Fruit fly (Drosophila melanogaster) whole organism, embryonic: ENCODE results near the gene Nup93-1.
A peak's percentile ranks its signal among the peaks of the same experiment; 100 is the strongest.

Experiments
- ATbp ChIP-seq: fragments of 200-800 bp; sonication (Bioruptor generic); optimal IDR thresholded peaks from 2 replicates; lab custom pipeline; 2017; ENCODE audit warnings: missing biosample characterization, mild to moderate bottlenecking, missing genetic modification characterization, missing genetic modification reagents
- Asciz ChIP-seq: fragments of 200-800 bp; sonication (Bioruptor generic); optimal IDR thresholded peaks from 2 replicates; lab custom pipeline; 2017; ENCODE audit warnings: missing biosample characterization, mild to moderate bottlenecking, missing genetic modification characterization, missing genetic modification reagents
- B-H1 ChIP-seq: fragments of 200-800 bp; sonication (Bioruptor generic); IDR thresholded peaks from 3 replicates; pipeline ENCODE4 v1.3.6; 2022; ENCODE audit warnings: missing biosample characterization, missing genetic modification characterization
- Bteb2 ChIP-seq: fragments of 200-800 bp; sonication (Bioruptor generic); optimal IDR thresholded peaks from 2 replicates; lab custom pipeline; 2016; ENCODE audit warnings: missing biosample characterization, missing genetic modification characterization
- CG11695 ChIP-seq: fragments of 200-800 bp; sonication (Bioruptor generic); IDR thresholded peaks from 3 replicates; pipeline ENCODE4 v1.3.6; 2022; ENCODE audit warnings: missing biosample characterization, missing genetic modification characterization
- CG12391 ChIP-seq: fragments of 200-800 bp; sonication (Bioruptor generic); optimal IDR thresholded peaks from 3 replicates; lab custom pipeline; 2018; ENCODE audit warnings: missing biosample characterization, mild to moderate bottlenecking, missing genetic modification characterization, moderate library complexity
- CG12659 ChIP-seq: fragments of 200-800 bp; sonication (Bioruptor generic); optimal IDR thresholded peaks from 3 replicates; lab custom pipeline; 2017; ENCODE audit warnings: mild to moderate bottlenecking, missing biosample characterization, missing genetic modification reagents, missing genetic modification characterization
- CG13123 ChIP-seq: fragments of 200-800 bp; sonication (Bioruptor generic); optimal IDR thresholded peaks from 2 replicates; lab custom pipeline; 2016; ENCODE audit warnings: missing biosample characterization, missing genetic modification characterization
- CG13775 ChIP-seq: fragments of 200-800 bp; sonication (Bioruptor generic); optimal IDR thresholded peaks from 3 replicates; lab custom pipeline; 2017; ENCODE audit warnings: missing biosample characterization, mild to moderate bottlenecking, missing genetic modification characterization
- CG13894 ChIP-seq: fragments of 200-800 bp; sonication (Bioruptor generic); optimal IDR thresholded peaks from 3 replicates; lab custom pipeline; 2018; ENCODE audit warnings: missing biosample characterization, mild to moderate bottlenecking, missing genetic modification characterization, moderate library complexity
- CG14965 ChIP-seq: fragments of 200-800 bp; sonication (Bioruptor generic); optimal IDR thresholded peaks from 2 replicates; lab custom pipeline; 2016; ENCODE audit warnings: missing biosample characterization, missing genetic modification characterization, borderline replicate concordance
- CG15073 ChIP-seq: fragments of 200-800 bp; sonication (Bioruptor generic); optimal IDR thresholded peaks from 2 replicates; lab custom pipeline; 2016; ENCODE audit warnings: missing biosample characterization, missing genetic modification characterization
- CG15696 ChIP-seq: fragments of 200-800 bp; sonication (Bioruptor generic); optimal IDR thresholded peaks from 2 replicates; lab custom pipeline; 2019; ENCODE audit warnings: missing biosample characterization, mild to moderate bottlenecking, missing genetic modification characterization, moderate library complexity
- CG17186 ChIP-seq: fragments of 200-800 bp; sonication (Bioruptor generic); optimal IDR thresholded peaks from 3 replicates; lab custom pipeline; 2017; ENCODE audit warnings: missing biosample characterization, missing genetic modification reagents, missing genetic modification characterization
- CG18599 ChIP-seq: fragments of 200-800 bp; sonication (Bioruptor generic); optimal IDR thresholded peaks from 3 replicates; lab custom pipeline; 2017; ENCODE audit warnings: missing biosample characterization, missing genetic modification characterization, mild to moderate bottlenecking, moderate library complexity, missing genetic modification reagents
- CG2712 ChIP-seq: fragments of 200-800 bp; optimal IDR thresholded peaks from 3 replicates; lab custom pipeline; 2019; ENCODE audit warnings: missing biosample characterization, mild to moderate bottlenecking, missing genetic modification characterization, moderate library complexity
- CG31441 ChIP-seq: fragments of 200-800 bp; sonication (Bioruptor generic); IDR thresholded peaks from 2 replicates; pipeline ENCODE4 v1.3.6; 2022; ENCODE audit warnings: missing biosample characterization, missing genetic modification characterization
- CG3407 ChIP-seq: fragments of 200-800 bp; sonication (Bioruptor generic); optimal IDR thresholded peaks from 2 replicates; lab custom pipeline; 2018; ENCODE audit warnings: missing biosample characterization, mild to moderate bottlenecking, missing genetic modification characterization
- CG43689 ChIP-seq: fragments of 200-800 bp; sonication (Bioruptor generic); IDR thresholded peaks from 2 replicates; pipeline ENCODE4 v1.3.6; 2022; ENCODE audit warnings: missing biosample characterization, missing genetic modification characterization
- CG6175 ChIP-seq: fragments of 200-800 bp; sonication (Bioruptor generic); IDR thresholded peaks from 3 replicates; pipeline ENCODE4 v1.3.6; 2022; ENCODE audit warnings: missing biosample characterization, missing genetic modification characterization
- CG6654 ChIP-seq: fragments of 200-800 bp; sonication (Bioruptor generic); optimal IDR thresholded peaks from 2 replicates; lab custom pipeline; 2017; ENCODE audit warnings: missing biosample characterization, mild to moderate bottlenecking, missing genetic modification characterization
- CG8388 ChIP-seq: fragments of 200-800 bp; sonication (Bioruptor generic); optimal IDR thresholded peaks from 2 replicates; lab custom pipeline; 2019; ENCODE audit warnings: missing biosample characterization, mild to moderate bottlenecking, missing genetic modification characterization, moderate library complexity
- CG8924 ChIP-seq: fragments of 200-800 bp; optimal IDR thresholded peaks from 3 replicates; lab custom pipeline; 2019; ENCODE audit warnings: missing biosample characterization, mild to moderate bottlenecking, missing genetic modification characterization, moderate library complexity
- CG9437 ChIP-seq: fragments of 200-800 bp; sonication (Bioruptor generic); optimal IDR thresholded peaks from 2 replicates; lab custom pipeline; 2018; ENCODE audit warnings: missing biosample characterization, mild to moderate bottlenecking, missing genetic modification characterization
- Dbx ChIP-seq: fragments of 200-800 bp; sonication (Bioruptor generic); IDR thresholded peaks from 3 replicates; pipeline ENCODE4 v1.3.6; 2022; ENCODE audit warnings: missing biosample characterization, missing genetic modification characterization
- Dfd ChIP-seq, 2 experiments: fragments of >200 bp; optimal IDR thresholded peaks; 2 replicates each; lab custom pipeline; 2017; ENCODE audit warnings: missing biosample characterization in 2 of 2, missing genetic modification characterization in 2 of 2
- Doc3 ChIP-seq: fragments of 200-800 bp; sonication (Bioruptor generic); IDR thresholded peaks from 3 replicates; pipeline ENCODE4 v1.3.6; 2022; ENCODE audit warnings: missing biosample characterization, missing genetic modification characterization; ENCODE audit not compliant: partially characterized antibody
- Hr78 ChIP-seq, 2 experiments: fragments of 200-800 bp in 1 of 2; fragments of >200 bp in 1 of 2; sonication (Bioruptor generic) in 1 of 2; optimal IDR thresholded peaks; 2 replicates each; lab custom pipeline; 2017 to 2019; ENCODE audit warnings: missing biosample characterization in 2 of 2, missing genetic modification characterization in 2 of 2, mild to moderate bottlenecking in 1 of 2, moderate library complexity in 1 of 2
- Mrtf ChIP-seq: fragments of 200-800 bp; sonication (Bioruptor generic); IDR thresholded peaks from 3 replicates; pipeline ENCODE4 v1.3.6; 2022; ENCODE audit warnings: missing biosample characterization, missing genetic modification characterization
- NK7.1 ChIP-seq: fragments of 200-800 bp; sonication (Bioruptor generic); optimal IDR thresholded peaks from 3 replicates; lab custom pipeline; 2016; ENCODE audit warnings: missing biosample characterization, missing genetic modification characterization
- Oli ChIP-seq: fragments of 200-800 bp; sonication (Bioruptor generic); optimal IDR thresholded peaks from 2 replicates; lab custom pipeline; 2018; ENCODE audit warnings: missing biosample characterization, mild to moderate bottlenecking, missing genetic modification characterization, moderate library complexity
- Rfx ChIP-seq: fragments of 200-800 bp; sonication (Bioruptor generic); IDR thresholded peaks from 2 replicates; pipeline ENCODE4 v1.3.6; 2022; ENCODE audit warnings: missing biosample characterization, missing genetic modification characterization
- Six4 ChIP-seq: fragments of 200-800 bp; sonication (Bioruptor generic); optimal IDR thresholded peaks from 2 replicates; lab custom pipeline; 2016; ENCODE audit warnings: missing biosample characterization, missing genetic modification characterization
- Xrp1 ChIP-seq: fragments of 200-800 bp; sonication (Bioruptor generic); IDR thresholded peaks from 2 replicates; pipeline ENCODE4 v1.3.6; 2022; ENCODE audit warnings: missing biosample characterization, missing genetic modification characterization
- ac ChIP-seq: fragments of 200-800 bp; sonication (Bioruptor generic); optimal IDR thresholded peaks from 3 replicates; lab custom pipeline; 2017; ENCODE audit warnings: missing biosample characterization, mild to moderate bottlenecking, missing genetic modification characterization
- al ChIP-seq: fragments of 200-800 bp; sonication (Bioruptor generic); IDR thresholded peaks from 2 replicates; pipeline ENCODE4 v1.3.6; 2022; ENCODE audit warnings: missing biosample characterization, missing genetic modification characterization
- az2 ChIP-seq: fragments of 200-800 bp; sonication (Bioruptor generic); optimal IDR thresholded peaks from 3 replicates; lab custom pipeline; 2016; ENCODE audit warnings: missing biosample characterization, missing genetic modification characterization
- dmrt99B ChIP-seq: fragments of 200-800 bp; sonication (Bioruptor generic); optimal IDR thresholded peaks from 2 replicates; lab custom pipeline; 2018; ENCODE audit warnings: missing biosample characterization, mild to moderate bottlenecking, missing genetic modification characterization, moderate library complexity
- eyg ChIP-seq: fragments of 200-800 bp; sonication (Bioruptor generic); optimal IDR thresholded peaks from 3 replicates; lab custom pipeline; 2016; ENCODE audit warnings: missing biosample characterization, missing genetic modification characterization
- fd64A ChIP-seq: fragments of 200-800 bp; sonication (Bioruptor generic); optimal IDR thresholded peaks from 3 replicates; lab custom pipeline; 2018; ENCODE audit warnings: missing biosample characterization, mild to moderate bottlenecking, missing genetic modification characterization
- gcm2 ChIP-seq: fragments of 200-800 bp; sonication (Bioruptor generic); optimal IDR thresholded peaks from 2 replicates; lab custom pipeline; 2016; ENCODE audit warnings: missing biosample characterization, missing genetic modification characterization
- grau ChIP-seq: fragments of 200-800 bp; optimal IDR thresholded peaks from 3 replicates; lab custom pipeline; 2019; ENCODE audit warnings: missing biosample characterization, mild to moderate bottlenecking, missing genetic modification characterization, moderate library complexity
- knrl ChIP-seq: fragments of 200-800 bp; sonication (Bioruptor generic); IDR thresholded peaks from 3 replicates; pipeline ENCODE4 v1.3.6; 2022; ENCODE audit warnings: missing biosample characterization, missing genetic modification characterization; ENCODE audit not compliant: partially characterized antibody
- lmd ChIP-seq: fragments of 200-800 bp; sonication (Bioruptor generic); IDR thresholded peaks from 2 replicates; pipeline ENCODE4 v1.3.6; 2022; ENCODE audit warnings: missing biosample characterization, missing genetic modification characterization
- nmo ChIP-seq: fragments of 200-800 bp; sonication (Bioruptor generic); optimal IDR thresholded peaks from 2 replicates; lab custom pipeline; 2018; ENCODE audit warnings: missing biosample characterization, mild to moderate bottlenecking, missing genetic modification characterization, moderate library complexity
- slou ChIP-seq: fragments of 200-800 bp; sonication (Bioruptor generic); optimal IDR thresholded peaks from 3 replicates; lab custom pipeline; 2016; ENCODE audit warnings: missing biosample characterization, missing genetic modification characterization
- stc ChIP-seq: fragments of 200-800 bp; sonication (Bioruptor generic); IDR thresholded peaks from 2 replicates; pipeline ENCODE4 v1.3.6; 2022; ENCODE audit warnings: missing biosample characterization, missing genetic modification characterization
- tgo ChIP-seq: fragments of 200-800 bp; sonication (Bioruptor generic); IDR thresholded peaks from 3 replicates; pipeline ENCODE4 v1.3.6; 2022; ENCODE audit warnings: missing biosample characterization, missing genetic modification characterization
- unpg ChIP-seq: fragments of 200-800 bp; sonication (Bioruptor generic); optimal IDR thresholded peaks from 3 replicates; lab custom pipeline; 2018; ENCODE audit warnings: missing biosample characterization, mild to moderate bottlenecking, missing genetic modification characterization, moderate library complexity
- yki ChIP-seq: fragments of >200 bp; optimal IDR thresholded peaks from 3 replicates; lab custom pipeline; 2018
- zen ChIP-seq: fragments of 200-800 bp; sonication (Bioruptor generic); optimal IDR thresholded peaks from 3 replicates; lab custom pipeline; 2018; ENCODE audit warnings: missing biosample characterization, mild to moderate bottlenecking, missing genetic modification characterization, moderate library complexity

Nup93-1 gene

DNA sequence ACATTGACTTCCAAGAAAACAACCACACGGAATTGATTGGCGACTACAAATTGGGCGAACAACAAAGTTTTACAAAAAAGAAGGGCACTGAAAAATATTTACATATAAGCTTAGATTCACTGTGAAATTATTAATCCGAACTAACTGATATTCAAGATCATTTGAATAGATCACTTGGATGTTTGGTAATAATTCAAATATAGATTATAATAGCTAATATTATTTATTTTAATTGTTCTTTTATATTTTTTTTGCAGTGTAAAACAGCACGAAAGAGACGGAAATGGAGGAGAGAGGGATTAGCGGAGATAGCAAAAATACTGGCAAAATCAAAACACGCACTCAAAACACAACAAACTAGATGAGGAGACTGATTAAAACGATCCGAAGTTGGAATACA lies 15.6 kb downstream of the Nup93-1 start (continued):
- TF ChIP-seq nmo (GFP tag; lab: Kevin White, UChicago) (no peak), CG11695 (0 out of 3 replicates have a peak, but pooled peaks have one; percentile 19), slou (GFP tag; lab: Kevin White, UChicago) (no peak), dmrt99B (tag; lab: Kevin White, UChicago) (peak; percentile 34), B-H1 (GFP tag; lab: Robert Waterston, UW) (no peak), Six4 (GFP tag; lab: Kevin White, UChicago) (no peak), grau (peak; percentile 39), ac (GFP tag; lab: Kevin White, UChicago) (no peak), CG43689 (GFP tag; lab: Robert Waterston, UW) (no peak), Doc3 (GFP tag; lab: Robert Waterston, UW) (no peak), Hr78 (GFP tag; optimal IDR thresholded peaks at IDR 0.05; lab: Kevin White, UChicago) (no peak), CG31441 (no peak), ATbp (GFP tag; lab: Kevin White, UChicago) (no peak), CG9437 (no peak), Oli (tag; lab: Kevin White, UChicago) (peak; percentile 16), yki (lab: Kevin White, UChicago) (no peak), CG12659 (GFP tag; lab: Kevin White, UChicago) (no peak), Bteb2 (GFP tag; lab: Kevin White, UChicago) (no peak), CG8388 (GFP tag; lab: Kevin White, UChicago) (peak; percentile 1), CG17186 (GFP tag; lab: Kevin White, UChicago) (no peak), fd64A (no peak), Xrp1 (GFP tag; lab: Robert Waterston, UW) (0 out of 2 replicates have a peak, but pooled peaks have one; percentile 16), Rfx (GFP tag; lab: Robert Waterston, UW) (peak; percentile 39; the same call in 1 of the 2 replicates), Mrtf (GFP tag; lab: Robert Waterston, UW) (no peak), CG15073 (no peak), CG13894 (no peak), NK7.1 (no peak), al (GFP tag; lab: Robert Waterston, UW) (no peak), CG18599 (GFP tag; lab: Kevin White, UChicago) (peak; percentile 23), knrl (GFP tag; lab: Robert Waterston, UW) (no peak), CG15696 (tag; lab: Kevin White, UChicago) (no peak), Dbx (GFP tag; lab: Robert Waterston, UW) (0 out of 3 replicates have a peak, but pooled peaks have one; percentile 17), eyg (GFP tag; lab: Kevin White, UChicago) (no peak), CG2712 (tag; lab: Kevin White, UChicago) (peak; percentile 39), CG13123 (GFP tag; lab: Kevin White, UChicago) (no peak), tgo (GFP tag; lab: Robert Waterston, UW) (no peak; the same call in 2 of the 3 replicates), CG13775 (GFP tag; lab: Kevin White, UChicago) (no peak), CG14965 (GFP tag; lab: Kevin White, UChicago) (no peak), CG6654 (GFP tag; lab: Kevin White, UChicago) (no peak), az2 (GFP tag; lab: Kevin White, UChicago) (no peak), CG3407 (GFP tag; lab: Kevin White, UChicago) (no peak), CG6175 (GFP tag; lab: Robert Waterston, UW) (no peak), Dfd (GFP tag; optimal IDR thresholded peaks at IDR 0.05; lab: Kevin White, UChicago) (no peak), CG8924 (tag; lab: Kevin White, UChicago) (no peak), zen (tag; lab: Kevin White, UChicago) (no peak), gcm2 (GFP tag; lab: Kevin White, UChicago) (no peak), lmd (GFP tag; lab: Robert Waterston, UW) (no peak), stc (peak; percentile 35; the same call in 1 of the 2 replicates), unpg (peak; percentile 18), CG12391 (tag; lab: Kevin White, UChicago) (peak; percentile 12), Asciz (GFP tag; lab: Kevin White, UChicago) (no peak)
